Worm (Caenorhabditis elegans) whole organism, L1 larva: ENCODE data around the gene T08D2.8.

ENCODE experiments used
- F16B12.6 ChIP-seq: fragments of 150-350 bp; optimal IDR thresholded peaks from 2 replicates; lab custom pipeline; 2014; ENCODE audit warnings: missing biosample characterization, missing genetic modification characterization
- aly-2 ChIP-seq: fragments of 150-350 bp; optimal IDR thresholded peaks from 2 replicates; lab custom pipeline; 2014; ENCODE audit warnings: missing biosample characterization, missing genetic modification characterization
- ceh-8 ChIP-seq: fragments of 200-800 bp; sonication (Bioruptor generic); optimal IDR thresholded peaks from 2 replicates; lab custom pipeline; 2018; ENCODE audit warnings: mild to moderate bottlenecking, missing genetic modification characterization, moderate library complexity, missing compliant biosample characterization
- ceh-82 ChIP-seq, 3 experiments: fragments of 150-350 bp in 1 of 3; sonication (generic microtip) in 2 of 3; optimal IDR thresholded peaks; 2 replicates each; lab custom pipeline; 2014 to 2017; ENCODE audit warnings: missing biosample characterization in 3 of 3, missing genetic modification characterization in 3 of 3
- ceh-88 ChIP-seq: fragments of 200-800 bp; sonication (Bioruptor generic); IDR thresholded peaks from 2 replicates; pipeline ENCODE4 v1.3.6; 2022; ENCODE audit warnings: missing genetic modification characterization, missing compliant biosample characterization
- ceh-90 ChIP-seq: sonication (generic microtip); optimal IDR thresholded peaks from 2 replicates; lab custom pipeline; 2016; ENCODE audit warnings: missing genetic modification characterization, missing compliant biosample characterization
- ces-1 ChIP-seq: fragments of 150-350 bp; optimal IDR thresholded peaks from 2 replicates; lab custom pipeline; 2014; ENCODE audit warnings: missing biosample characterization, missing genetic modification reagents, missing genetic modification characterization
- dpl-1 ChIP-seq, 3 experiments: fragments of 150-350 bp in 2 of 3; sonication (generic microtip) in 1 of 3; optimal IDR thresholded peaks; 2 replicates each; lab custom pipeline; 2014 to 2017; ENCODE audit warnings: missing biosample characterization in 3 of 3, missing genetic modification characterization in 3 of 3, missing genetic modification reagents in 3 of 3
- dsc-1 ChIP-seq: sonication (generic microtip); optimal IDR thresholded peaks from 2 replicates; lab custom pipeline; 2016; ENCODE audit warnings: mild to moderate bottlenecking, missing genetic modification characterization, missing compliant biosample characterization
- efl-3 ChIP-seq: fragments of 200-800 bp; sonication (Bioruptor generic); optimal IDR thresholded peaks from 2 replicates; lab custom pipeline; 2018; ENCODE audit warnings: mild to moderate bottlenecking, missing genetic modification characterization, missing compliant biosample characterization
- elt-2 ChIP-seq: sonication (generic microtip); optimal IDR thresholded peaks from 2 replicates; lab custom pipeline; 2016; ENCODE audit warnings: missing genetic modification characterization, mild to moderate bottlenecking, inconsistent platforms, missing compliant biosample characterization, missing genetic modification reagents
- elt-3 ChIP-seq, 6 experiments: fragments of 150-350 bp in 1 of 6; sonication (generic microtip); optimal IDR thresholded peaks; 2 replicates each; lab custom pipeline; 2017 to 2018; ENCODE audit warnings: missing biosample characterization in 6 of 6, missing genetic modification characterization in 6 of 6, inconsistent platforms in 1 of 6
- fkh-10 ChIP-seq: sonication (generic microtip); optimal IDR thresholded peaks from 2 replicates; lab custom pipeline; 2017; ENCODE audit warnings: missing biosample characterization, missing genetic modification reagents, missing genetic modification characterization
- fkh-4 ChIP-seq: sonication (generic microtip); optimal IDR thresholded peaks from 2 replicates; lab custom pipeline; 2016; ENCODE audit warnings: missing compliant biosample characterization, missing genetic modification characterization, borderline replicate concordance
- grh-1 ChIP-seq: fragments of 200-800 bp; sonication (Bioruptor generic); IDR thresholded peaks from 2 replicates; pipeline ENCODE4 v1.3.6; 2022; ENCODE audit warnings: missing genetic modification reagents, missing genetic modification characterization, missing compliant biosample characterization
- hlh-4 ChIP-seq: sonication (generic microtip); optimal IDR thresholded peaks from 2 replicates; lab custom pipeline; 2016; ENCODE audit warnings: mild to moderate bottlenecking, missing genetic modification characterization, missing compliant biosample characterization
- hpl-2 ChIP-seq: fragments of 150-350 bp; optimal IDR thresholded peaks from 2 replicates; lab custom pipeline; 2014; ENCODE audit warnings: missing biosample characterization, missing genetic modification reagents, missing genetic modification characterization
- irx-1 ChIP-seq: sonication (generic microtip); optimal IDR thresholded peaks from 2 replicates; lab custom pipeline; 2016; ENCODE audit warnings: missing genetic modification characterization, missing compliant biosample characterization
- isw-1 ChIP-seq: fragments of 200-800 bp; sonication (Bioruptor generic); IDR thresholded peaks from 2 replicates; pipeline ENCODE4 v1.3.6; 2022; ENCODE audit warnings: missing genetic modification characterization, missing compliant biosample characterization
- lin-14 ChIP-seq: fragments of 200-800 bp; sonication (Bioruptor generic); optimal IDR thresholded peaks from 2 replicates; lab custom pipeline; 2018; ENCODE audit warnings: mild to moderate bottlenecking, missing genetic modification characterization, moderate library complexity, missing compliant biosample characterization
- lin-35 ChIP-seq, 2 experiments: fragments of 150-350 bp; optimal IDR thresholded peaks; 2 replicates each; lab custom pipeline; 2014; ENCODE audit warnings: missing biosample characterization in 2 of 2, missing genetic modification characterization in 2 of 2, missing genetic modification reagents in 2 of 2
- lin-39 ChIP-seq: fragments of 150-350 bp; optimal IDR thresholded peaks from 2 replicates; lab custom pipeline; 2014; ENCODE audit warnings: missing biosample characterization, missing genetic modification reagents, missing genetic modification characterization
- lir-3 ChIP-seq: sonication (generic microtip); optimal IDR thresholded peaks from 2 replicates; lab custom pipeline; 2016; ENCODE audit warnings: mild to moderate bottlenecking, missing genetic modification characterization, moderate library complexity, missing compliant biosample characterization; ENCODE audit not compliant: poor library complexity
- lsy-2 ChIP-seq, 2 experiments: fragments of 150-350 bp; optimal IDR thresholded peaks; 2 replicates each; lab custom pipeline; 2014; ENCODE audit warnings: missing biosample characterization in 2 of 2, missing genetic modification characterization in 2 of 2
- mef-2 ChIP-seq: fragments of 150-350 bp; optimal IDR thresholded peaks from 2 replicates; lab custom pipeline; 2014; ENCODE audit warnings: missing biosample characterization, missing genetic modification characterization
- nhr-11 ChIP-seq: fragments of 150-350 bp; optimal IDR thresholded peaks from 2 replicates; lab custom pipeline; 2014; ENCODE audit warnings: missing biosample characterization, missing genetic modification characterization
- nhr-12 ChIP-seq: sonication (generic microtip); optimal IDR thresholded peaks from 2 replicates; lab custom pipeline; 2017; ENCODE audit warnings: missing biosample characterization, missing genetic modification characterization
- nhr-237 ChIP-seq: fragments of 150-350 bp; optimal IDR thresholded peaks from 2 replicates; lab custom pipeline; 2014; ENCODE audit warnings: missing biosample characterization, missing genetic modification characterization
- nhr-47 ChIP-seq: sonication (generic microtip); optimal IDR thresholded peaks from 2 replicates; lab custom pipeline; 2016; ENCODE audit warnings: mild to moderate bottlenecking, missing genetic modification characterization, moderate library complexity, missing compliant biosample characterization
- nhr-71 ChIP-seq: sonication (generic microtip); optimal IDR thresholded peaks from 2 replicates; lab custom pipeline; 2016; ENCODE audit warnings: mild to moderate bottlenecking, missing genetic modification characterization, moderate library complexity, missing compliant biosample characterization
- nhr-76 ChIP-seq: sonication (generic microtip); optimal IDR thresholded peaks from 2 replicates; lab custom pipeline; 2017; ENCODE audit warnings: missing biosample characterization, missing genetic modification characterization
- nhr-84 ChIP-seq: sonication (generic microtip); optimal IDR thresholded peaks from 2 replicates; lab custom pipeline; 2017; ENCODE audit warnings: missing biosample characterization, missing genetic modification characterization
- pag-3 ChIP-seq: sonication (generic microtip); optimal IDR thresholded peaks from 2 replicates; lab custom pipeline; 2017; ENCODE audit warnings: missing genetic modification characterization, mild to moderate bottlenecking, missing compliant biosample characterization, antibody characterized with exemption, borderline replicate concordance; ENCODE audit not compliant: insufficient read depth
- rnt-1 ChIP-seq: sonication (generic microtip); optimal IDR thresholded peaks from 2 replicates; lab custom pipeline; 2016; ENCODE audit warnings: mild to moderate bottlenecking, missing genetic modification characterization, moderate library complexity, missing compliant biosample characterization
- skn-1 ChIP-seq: fragments of 150-350 bp; optimal IDR thresholded peaks from 2 replicates; lab custom pipeline; 2014; ENCODE audit warnings: missing biosample characterization, missing genetic modification characterization
- snpc-4 ChIP-seq: fragments of 150-350 bp; optimal IDR thresholded peaks from 2 replicates; lab custom pipeline; 2014; ENCODE audit warnings: missing biosample characterization, missing genetic modification characterization
- snu-23 ChIP-seq: sonication (generic microtip); optimal IDR thresholded peaks from 2 replicates; lab custom pipeline; 2016; ENCODE audit warnings: missing genetic modification characterization, missing compliant biosample characterization
- sptf-1 ChIP-seq: fragments of 150-350 bp; optimal IDR thresholded peaks from 2 replicates; lab custom pipeline; 2014; ENCODE audit warnings: missing biosample characterization, missing genetic modification characterization
- sup-37 ChIP-seq: fragments of 200-800 bp; sonication (Bioruptor generic); optimal IDR thresholded peaks from 2 replicates; lab custom pipeline; 2018; ENCODE audit warnings: mild to moderate bottlenecking, missing genetic modification characterization, missing compliant biosample characterization
- swsn-7 ChIP-seq: sonication (generic microtip); optimal IDR thresholded peaks from 2 replicates; lab custom pipeline; 2016; ENCODE audit warnings: missing genetic modification characterization, missing compliant biosample characterization
- tbx-2 ChIP-seq: sonication (generic microtip); optimal IDR thresholded peaks from 2 replicates; lab custom pipeline; 2016; ENCODE audit warnings: missing genetic modification characterization, missing compliant biosample characterization
- tlp-1 ChIP-seq: fragments of 150-350 bp; optimal IDR thresholded peaks from 2 replicates; lab custom pipeline; 2014; ENCODE audit warnings: missing biosample characterization, missing genetic modification characterization
- unc-130 ChIP-seq: fragments of 150-350 bp; optimal IDR thresholded peaks from 2 replicates; lab custom pipeline; 2017; ENCODE audit warnings: missing biosample characterization, missing genetic modification characterization, inconsistent platforms
- unc-30 ChIP-seq: sonication (generic microtip); optimal IDR thresholded peaks from 2 replicates; lab custom pipeline; 2017; ENCODE audit warnings: missing biosample characterization, missing genetic modification characterization
- unc-62 ChIP-seq: fragments of 150-350 bp; optimal IDR thresholded peaks from 2 replicates; lab custom pipeline; 2014; ENCODE audit warnings: missing biosample characterization, missing genetic modification reagents, missing genetic modification characterization
- unc-98 ChIP-seq: fragments of 200-800 bp; sonication (Bioruptor generic); IDR thresholded peaks from 2 replicates; pipeline ENCODE4 v1.3.6; 2022; ENCODE audit warnings: missing genetic modification characterization, missing compliant biosample characterization
- vab-15 ChIP-seq: sonication (generic microtip); optimal IDR thresholded peaks from 2 replicates; lab custom pipeline; 2017; ENCODE audit warnings: missing genotype, mild to moderate bottlenecking, missing genetic modification characterization, missing compliant biosample characterization
- xbp-1 ChIP-seq: sonication (generic microtip); optimal IDR thresholded peaks from 2 replicates; lab custom pipeline; 2016; ENCODE audit warnings: missing genetic modification characterization, missing compliant biosample characterization
- zag-1 ChIP-seq: fragments of 150-350 bp; optimal IDR thresholded peaks from 2 replicates; lab custom pipeline; 2014; ENCODE audit warnings: missing biosample characterization, missing genetic modification characterization
- ztf-11 ChIP-seq, 2 experiments: sonication (generic microtip); optimal IDR thresholded peaks; 2 replicates each; lab custom pipeline; 2016 to 2017; ENCODE audit warnings: missing genetic modification characterization in 2 of 2, missing biosample characterization in 1 of 2, missing compliant biosample characterization in 1 of 2
- ztf-4 ChIP-seq: fragments of 150-350 bp; optimal IDR thresholded peaks from 2 replicates; lab custom pipeline; 2014; ENCODE audit warnings: missing biosample characterization, missing genetic modification characterization

Gene T08D2.8

DNA sequence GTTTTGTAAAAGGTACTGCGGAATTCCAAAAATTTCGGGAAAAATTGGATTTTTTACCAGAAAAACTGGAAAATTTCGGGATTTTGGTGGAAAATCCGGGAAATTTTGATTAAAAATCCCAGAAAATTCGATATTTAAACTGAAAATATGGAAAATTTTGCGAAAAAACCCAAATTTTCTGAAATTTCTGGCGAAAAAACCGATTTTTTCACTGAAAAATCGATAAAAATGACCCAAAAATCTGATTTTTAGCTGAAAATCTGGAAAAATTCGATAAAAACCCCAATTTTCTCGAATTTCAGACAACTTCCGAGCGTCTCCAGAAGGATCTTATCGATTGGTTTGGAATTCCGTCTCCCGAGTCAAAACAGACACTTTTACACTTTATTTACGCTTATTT, at the start of gene T08D2.8:
TSS of gene T08D2.8 (plus strand) at position 301 of the 400 bp plus-strand sequence.
- TF ChIP-seq zag-1 = no peak
- no peak for TF ChIP-seq nhr-12
- no peak for TF ChIP-seq aly-2 (tag; lab: Kevin White, UChicago)
- TF ChIP-seq tlp-1 (tag; lab: Kevin White, UChicago) = no peak
- no peak for TF ChIP-seq vab-15 (tag; lab: Kevin White, UChicago)
- TF ChIP-seq nhr-11 = no peak
- no peak for TF ChIP-seq tbx-2 (tag; lab: Kevin White, UChicago)
- no peak for TF ChIP-seq skn-1
- TF ChIP-seq mef-2 (tag; lab: Kevin White, UChicago) = no peak
- no peak for TF ChIP-seq elt-2 (tag; lab: Kevin White, UChicago)
- TF ChIP-seq isw-1 = no peak
- TF ChIP-seq nhr-47 (tag; lab: Kevin White, UChicago) = no peak
- no peak for TF ChIP-seq xbp-1 (tag; lab: Kevin White, UChicago)
- TF ChIP-seq efl-3 (GFP tag; lab: Kevin White, UChicago) = no peak
- TF ChIP-seq dpl-1 (GFP tag; optimal IDR thresholded peaks at IDR 0.05; lab: Kevin White, UChicago) = no peak
- TF ChIP-seq F16B12.6 (tag; lab: Kevin White, UChicago) = no peak
- no peak for TF ChIP-seq irx-1 (tag; lab: Kevin White, UChicago)
- no peak for TF ChIP-seq swsn-7
- TF ChIP-seq fkh-4 = no peak
- no peak for TF ChIP-seq nhr-71 (tag; lab: Kevin White, UChicago)
- TF ChIP-seq, all 84 proteins: peak for 0

DNA sequence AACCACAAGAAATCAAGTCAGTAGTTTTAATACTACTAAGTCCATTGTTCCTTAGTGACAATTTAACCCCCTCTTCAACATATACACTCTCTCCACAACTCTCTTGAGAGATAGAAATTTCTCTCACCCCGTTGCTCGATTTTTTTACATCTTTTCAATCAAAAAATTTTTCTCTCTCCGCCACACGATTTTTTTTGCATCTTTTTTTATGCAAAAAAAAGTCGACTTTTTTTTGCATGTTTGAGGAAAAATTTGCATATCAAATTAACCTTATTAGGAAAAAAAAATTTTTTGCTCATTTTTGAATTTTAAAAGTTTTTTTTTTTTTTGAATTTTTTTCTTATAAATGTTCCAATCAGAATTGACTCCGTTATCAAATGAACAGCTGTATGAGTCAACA, 45.8 kb upstream of the T08D2.8 start:
- TF ChIP-seq lin-35 (GFP tag; optimal IDR thresholded peaks at IDR 0.05; lab: Kevin White, UChicago) = no peak
- TF ChIP-seq dsc-1 (tag; lab: Kevin White, UChicago) = peak; percentile 11
- no peak for TF ChIP-seq ztf-4 (tag; lab: Kevin White, UChicago)
- no peak for TF ChIP-seq ztf-11 (tag; optimal IDR thresholded peaks at IDR 0.05; lab: Kevin White, UChicago)
- no peak for TF ChIP-seq fkh-10
- TF ChIP-seq elt-3 (tag; optimal IDR thresholded peaks at IDR 0.05; lab: Kevin White, UChicago) = no peak
- TF ChIP-seq sup-37 = no peak
- no peak for TF ChIP-seq efl-3 (GFP tag; lab: Kevin White, UChicago)
- no peak for TF ChIP-seq unc-30 (tag; lab: Kevin White, UChicago)
- no peak for TF ChIP-seq swsn-7
- TF ChIP-seq hlh-4 (tag; lab: Kevin White, UChicago) = no peak
- TF ChIP-seq isw-1 = no peak
- no peak for TF ChIP-seq nhr-237 (tag; lab: Kevin White, UChicago)
- TF ChIP-seq skn-1 = no peak
- no peak for TF ChIP-seq grh-1 (GFP tag; lab: Robert Waterston, UW)
- no peak for TF ChIP-seq fkh-4
- TF ChIP-seq snpc-4 = no peak
- no peak for TF ChIP-seq unc-130
- no peak for TF ChIP-seq ceh-82 (tag; optimal IDR thresholded peaks at IDR 0.05; lab: Kevin White, UChicago)
- no peak for TF ChIP-seq nhr-12
- no peak for TF ChIP-seq nhr-84
- peak; percentile 10 for TF ChIP-seq snu-23 (GFP tag; lab: Kevin White, UChicago)
- no peak for TF ChIP-seq F16B12.6 (tag; lab: Kevin White, UChicago)
- no peak for TF ChIP-seq hpl-2 (GFP tag; lab: Kevin White, UChicago)
- no peak for TF ChIP-seq sptf-1 (tag; lab: Kevin White, UChicago)
- TF ChIP-seq dpl-1 (GFP tag; optimal IDR thresholded peaks at IDR 0.05; lab: Kevin White, UChicago) = no peak
- no peak for TF ChIP-seq lir-3 (tag; lab: Kevin White, UChicago)
- no peak for TF ChIP-seq unc-98 (GFP tag; lab: Robert Waterston, UW)
- TF ChIP-seq nhr-76 (tag; lab: Kevin White, UChicago) = no peak
- no peak for TF ChIP-seq ceh-8
- peak in 1 of 2 experiments; percentile 27 for TF ChIP-seq lsy-2 (tag; optimal IDR thresholded peaks at IDR 0.05; lab: Kevin White, UChicago)
- TF ChIP-seq xbp-1 (tag; lab: Kevin White, UChicago) = no peak
- no peak for TF ChIP-seq lin-39
- TF ChIP-seq ces-1 = no peak
- TF ChIP-seq unc-62 (GFP tag; lab: Kevin White, UChicago) = no peak
- TF ChIP-seq lin-14 (GFP tag; lab: Kevin White, UChicago) = peak; percentile 54
- no peak for TF ChIP-seq ceh-88 (GFP tag; lab: Robert Waterston, UW)
- no peak for TF ChIP-seq ceh-90 (tag; lab: Kevin White, UChicago)
- no peak for TF ChIP-seq pag-3 (tag; lab: Kevin White, UChicago)
- no peak for TF ChIP-seq rnt-1 (tag; lab: Kevin White, UChicago)
- TF ChIP-seq tlp-1 (tag; lab: Kevin White, UChicago) = no peak
